Fruit fly (Drosophila melanogaster): ENCODE data around the gene Gr93b.

DNA sequence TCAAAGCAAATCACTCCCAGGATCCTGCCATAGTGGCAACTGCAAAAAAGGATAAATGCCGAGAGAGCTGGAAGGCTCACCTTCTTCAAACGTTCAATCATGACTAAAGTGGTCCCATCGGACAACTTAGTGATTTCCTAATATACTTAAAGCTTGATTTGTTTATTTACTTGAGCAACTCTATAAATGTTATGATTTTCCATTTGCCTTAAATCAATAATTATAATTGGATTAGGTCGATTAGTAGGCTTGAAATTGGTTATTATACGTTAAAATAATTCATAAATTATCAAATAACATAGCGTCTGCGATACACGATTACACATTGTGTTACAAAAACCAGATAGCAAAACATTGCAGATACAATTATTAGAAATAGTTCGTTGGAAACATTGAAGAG is 1.6 kb upstream of the Gr93b start, which contains the start of gene Gr93c:
- TF ChIP-seq usp (GFP tag; optimal IDR thresholded peaks at IDR 0.05) (no peak), Dll (optimal IDR thresholded peaks at IDR 0.05) (no peak), pan (optimal IDR thresholded peaks at IDR 0.05) (no peak), psq (optimal IDR thresholded peaks at IDR 0.05) (no peak)
